Worm (Caenorhabditis elegans): ENCODE measurements around the gene W03F8.6.

The W03F8.6 gene

ce11 chrIV:5202575-5202974 is 16.2 kb upstream of the W03F8.6 start:
- TF ChIP-seq nhr-77 (tag; optimal IDR thresholded peaks at IDR 0.05) (peak; percentile 44), C34B4.2 (tag; optimal IDR thresholded peaks at IDR 0.05) (no peak)

- TF ChIP-seq fkh-8 (tag; optimal IDR thresholded peaks at IDR 0.05) (peak; percentile 81), hlh-4 (tag; optimal IDR thresholded peaks at IDR 0.05) (peak; percentile 36), nhr-47 (tag; optimal IDR thresholded peaks at IDR 0.05) (peak; percentile 60), zag-1 (tag; optimal IDR thresholded peaks at IDR 0.05) (no peak), lin-14 (GFP tag; optimal IDR thresholded peaks at IDR 0.05) (no peak), alr-1 (tag; optimal IDR thresholded peaks at IDR 0.05; ENCODE audit: borderline replicate concordance) (no peak), blmp-1 (tag; optimal IDR thresholded peaks at IDR 0.05) (no peak), hpl-2 (GFP tag; optimal IDR thresholded peaks at IDR 0.05) (no peak), ceh-90 (tag; optimal IDR thresholded peaks at IDR 0.05) (no peak), pag-3 (tag; optimal IDR thresholded peaks at IDR 0.05; ENCODE audit: borderline replicate concordance, insufficient read depth) (no peak), lsy-2 (tag; optimal IDR thresholded peaks at IDR 0.05) (peak in 1 of 2 experiments; percentile 38), ceh-8 (GFP tag; optimal IDR thresholded peaks at IDR 0.05) (no peak), sup-37 (GFP tag; optimal IDR thresholded peaks at IDR 0.05) (no peak), dsc-1 (tag; optimal IDR thresholded peaks at IDR 0.05) (peak; percentile 20), nhr-71 (tag; optimal IDR thresholded peaks at IDR 0.05) (peak; percentile 69), ztf-11 (tag; optimal IDR thresholded peaks at IDR 0.05) (no peak)
Observed at ce11 chrIV:5200813-5201212, 14.4 kb upstream of the W03F8.6 start.

ce11 chrIV:5195531-5195930 is 9.2 kb upstream of the W03F8.6 start, which contains the start of gene gpa-18:
gpa-18 (minus strand) TSS chrIV:5195631.
- no peak for TF ChIP-seq aly-2 (tag; optimal IDR thresholded peaks at IDR 0.05)
- no peak for TF ChIP-seq C16A3.4 (tag; optimal IDR thresholded peaks at IDR 0.05)
- TF ChIP-seq hlh-17 (GFP tag; optimal IDR thresholded peaks at IDR 0.05; ENCODE audit: borderline replicate concordance) = no peak
- no peak for TF ChIP-seq skn-1 (tag; optimal IDR thresholded peaks at IDR 0.05)
- no peak for TF ChIP-seq lsy-2 (tag; optimal IDR thresholded peaks at IDR 0.05)
- TF ChIP-seq isw-1 (GFP tag; IDR thresholded peaks at IDR 0.05) = no peak
- no peak for TF ChIP-seq mdl-1 (tag; optimal IDR thresholded peaks at IDR 0.05)
- TF ChIP-seq nhr-28 (tag; optimal IDR thresholded peaks at IDR 0.05) = no peak
- no peak for TF ChIP-seq elt-3 (tag; optimal IDR thresholded peaks at IDR 0.05)
- no peak for TF ChIP-seq lin-39 (tag; optimal IDR thresholded peaks at IDR 0.05)
- no peak for TF ChIP-seq sox-4 (tag; optimal IDR thresholded peaks at IDR 0.05)
- no peak for TF ChIP-seq zag-1 (tag; optimal IDR thresholded peaks at IDR 0.05)

ce11 chrIV:5188051-5188450 is 1.7 kb upstream of the W03F8.6 start:
- no peak for TF ChIP-seq hlh-4 (tag; optimal IDR thresholded peaks at IDR 0.05)
- TF ChIP-seq nhr-47 (tag; optimal IDR thresholded peaks at IDR 0.05) = peak; percentile 47
- peak; percentile 62 for TF ChIP-seq irx-1 (tag; optimal IDR thresholded peaks at IDR 0.05)
- TF ChIP-seq dsc-1 (tag; optimal IDR thresholded peaks at IDR 0.05) = peak; percentile 38
- no peak for TF ChIP-seq ceh-82 (tag; optimal IDR thresholded peaks at IDR 0.05)
- peak; percentile 58 for TF ChIP-seq blmp-1 (tag; optimal IDR thresholded peaks at IDR 0.05)
- no peak for TF ChIP-seq unc-86 (tag; optimal IDR thresholded peaks at IDR 0.05)
- TF ChIP-seq xbp-1 (tag; optimal IDR thresholded peaks at IDR 0.05) = peak; percentile 33
- TF ChIP-seq fkh-4 (tag; optimal IDR thresholded peaks at IDR 0.05; ENCODE audit: borderline replicate concordance) = peak; percentile 15
- TF ChIP-seq lin-13 (GFP tag; optimal IDR thresholded peaks at IDR 0.05) = peak; percentile 24
- TF ChIP-seq ets-5 (GFP tag; IDR thresholded peaks at IDR 0.05) = no peak
- peak; percentile 73 for TF ChIP-seq lir-3 (tag; optimal IDR thresholded peaks at IDR 0.05; ENCODE audit: poor library complexity)
- TF ChIP-seq rnt-1 (tag; optimal IDR thresholded peaks at IDR 0.05) = peak; percentile 77
- TF ChIP-seq efl-1 (optimal IDR thresholded peaks at IDR 0.05) = peak; percentile 87
- TF ChIP-seq efl-1 (GFP tag; optimal IDR thresholded peaks at IDR 0.05 in 1 of 2) = peak; percentile 86 to 98
- no peak for TF ChIP-seq ceh-88 (GFP tag; IDR thresholded peaks at IDR 0.05)
- peak; percentile 75 for TF ChIP-seq nhr-85 (tag)
- TF ChIP-seq ceh-90 (tag; optimal IDR thresholded peaks at IDR 0.05) = peak; percentile 76
- peak; percentile 29 for TF ChIP-seq nhr-90 (tag; optimal IDR thresholded peaks at IDR 0.05; ENCODE audit: poor library complexity)
- TF ChIP-seq swsn-7 (tag; optimal IDR thresholded peaks at IDR 0.05) = peak; percentile 29
- TF ChIP-seq dpl-1 (GFP tag; optimal IDR thresholded peaks at IDR 0.05) = peak; percentile 76 to 86 (median 80)
- peak; percentile 23 for TF ChIP-seq nhr-19 (GFP tag; conservative IDR thresholded peaks at IDR 0.05)
- peak; percentile 8 for TF ChIP-seq nhr-20 (tag; optimal IDR thresholded peaks at IDR 0.05)
- peak; percentile 58 for TF ChIP-seq nhr-71 (tag; optimal IDR thresholded peaks at IDR 0.05)
- TF ChIP-seq egl-13 (tag; optimal IDR thresholded peaks at IDR 0.05) = peak; percentile 21
